Worm (Caenorhabditis elegans) whole organism, late embryonic: ENCODE data around the gene luc-7L.

ENCODE experiments used
- C08G9.2 ChIP-seq: sonication (generic microtip); optimal IDR thresholded peaks from 2 replicates; lab custom pipeline; 2016; ENCODE audit warnings: mild to moderate bottlenecking, missing genetic modification characterization, moderate library complexity, missing compliant biosample characterization
- Y22D7AL.16 ChIP-seq: sonication (generic microtip); optimal IDR thresholded peaks from 2 replicates; lab custom pipeline; 2016; ENCODE audit warnings: missing genetic modification characterization, missing compliant biosample characterization
- dve-1 ChIP-seq: sonication (generic microtip); optimal IDR thresholded peaks from 2 replicates; lab custom pipeline; 2017; ENCODE audit warnings: antibody characterized with exemption, mild to moderate bottlenecking, missing genetic modification characterization, missing compliant biosample characterization
- fkh-10 ChIP-seq: fragments of 150-350 bp; optimal IDR thresholded peaks from 2 replicates; lab custom pipeline; 2014; ENCODE audit warnings: missing biosample characterization, missing genetic modification reagents, missing genetic modification characterization
- pha-4 ChIP-seq: fragments of 150-350 bp; optimal IDR thresholded peaks from 2 replicates; lab custom pipeline; 2018; ENCODE audit warnings: missing biosample characterization, missing genetic modification reagents, missing genetic modification characterization

ce11 chrII:7694745-7695144, 12.5 kb downstream of the luc-7L start:
- TF ChIP-seq C08G9.2 (tag; lab: Kevin White, UChicago) (no peak), fkh-10 (no peak), pha-4 (no peak), dve-1 (tag; lab: Kevin White, UChicago) (no peak), Y22D7AL.16 (no peak)
